Worm (Caenorhabditis elegans): ENCODE results near the gene C52A11.3.
A peak's percentile ranks its signal among the peaks of the same experiment; 100 is the strongest.

Gene C52A11.3

ce11 chrII:10765238-10765637 lies 28.1 kb downstream of the C52A11.3 start:
- no peak for TF ChIP-seq syd-9 (tag; optimal IDR thresholded peaks at IDR 0.05)
- peak; percentile 57 for TF ChIP-seq ceh-34 (tag; optimal IDR thresholded peaks at IDR 0.05)

DNA sequence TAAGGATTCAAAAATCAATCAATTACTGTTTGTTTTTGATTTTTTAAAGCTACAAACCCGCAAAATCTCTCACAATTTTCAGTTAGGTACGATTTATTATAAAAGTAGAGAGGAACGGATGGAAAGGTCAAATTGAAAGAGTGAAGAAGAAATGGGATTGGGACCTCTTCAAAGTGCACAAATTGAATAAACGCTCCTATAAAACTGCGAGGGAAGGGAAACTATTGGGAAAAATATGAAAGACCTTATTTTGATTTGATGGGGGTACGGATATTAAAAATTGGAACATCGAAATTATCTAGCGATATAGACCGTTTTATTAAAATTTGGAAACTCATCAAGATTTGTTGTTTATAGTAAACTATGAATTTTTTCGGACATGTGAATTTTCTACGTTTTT lies 29.6 kb downstream of the C52A11.3 start:
- TF ChIP-seq unc-42 (tag; optimal IDR thresholded peaks at IDR 0.05), result peak; percentile 55
- TF ChIP-seq hlh-8 (tag; optimal IDR thresholded peaks at IDR 0.05), result no peak

ce11 chrII:10767977-10768376 lies 30.8 kb downstream of the C52A11.3 start:
- TF ChIP-seq zip-5 (tag; optimal IDR thresholded peaks at IDR 0.05) (no peak), unc-86 (tag; optimal IDR thresholded peaks at IDR 0.05) (no peak), pax-1 (tag; optimal IDR thresholded peaks at IDR 0.05) (no peak), Y22D7AL.16 (tag; optimal IDR thresholded peaks at IDR 0.05) (no peak), ceh-6 (GFP tag; optimal IDR thresholded peaks at IDR 0.05) (no peak), lim-6 (tag; optimal IDR thresholded peaks at IDR 0.05) (no peak), ceh-30 (tag; optimal IDR thresholded peaks at IDR 0.05) (no peak), syd-9 (tag; optimal IDR thresholded peaks at IDR 0.05) (no peak), ceh-14 (tag; optimal IDR thresholded peaks at IDR 0.05) (no peak), nhr-11 (tag; optimal IDR thresholded peaks at IDR 0.05) (no peak), unc-55 (GFP tag; optimal IDR thresholded peaks at IDR 0.05) (no peak), ama-1 (optimal IDR thresholded peaks at IDR 0.05) (no peak), ceh-18 (tag; optimal IDR thresholded peaks at IDR 0.05) (no peak), ceh-22 (tag; optimal IDR thresholded peaks at IDR 0.05) (no peak), ceh-19 (GFP tag; optimal IDR thresholded peaks at IDR 0.05) (no peak), sox-2 (GFP tag; IDR thresholded peaks at IDR 0.05) (no peak), hlh-30 (tag; optimal IDR thresholded peaks at IDR 0.05; ENCODE audit: insufficient read depth) (no peak)

ce11 chrII:10769291-10769690 lies 32.1 kb downstream of the C52A11.3 start:
- TF ChIP-seq sox-4 (tag; optimal IDR thresholded peaks at IDR 0.05), result no peak
- TF ChIP-seq ceh-18 (tag; optimal IDR thresholded peaks at IDR 0.05), result no peak
- TF ChIP-seq dmd-4 (tag; optimal IDR thresholded peaks at IDR 0.05; ENCODE audit: borderline replicate concordance), result no peak
- TF ChIP-seq C38D4.7 (GFP tag; optimal IDR thresholded peaks at IDR 0.05), result no peak
- no peak for TF ChIP-seq ttx-3 (tag; optimal IDR thresholded peaks at IDR 0.05)
- TF ChIP-seq gmeb-2 (tag; optimal IDR thresholded peaks at IDR 0.05), result no peak
- peak; percentile 67 for TF ChIP-seq unc-42 (tag; optimal IDR thresholded peaks at IDR 0.05)

- TF ChIP-seq fkh-6 (tag; optimal IDR thresholded peaks at IDR 0.05), result no peak
- no peak for TF ChIP-seq elt-2 (tag; optimal IDR thresholded peaks at IDR 0.05)
- no peak for TF ChIP-seq hlh-8 (tag; optimal IDR thresholded peaks at IDR 0.05)
These were observed 40.9 kb downstream of the C52A11.3 start, which contains the start of gene mpz-1 for ce11 chrII:10778026-10778425. Gene mpz-1, minus strand, starts transcription at chrII:10778126.

DNA sequence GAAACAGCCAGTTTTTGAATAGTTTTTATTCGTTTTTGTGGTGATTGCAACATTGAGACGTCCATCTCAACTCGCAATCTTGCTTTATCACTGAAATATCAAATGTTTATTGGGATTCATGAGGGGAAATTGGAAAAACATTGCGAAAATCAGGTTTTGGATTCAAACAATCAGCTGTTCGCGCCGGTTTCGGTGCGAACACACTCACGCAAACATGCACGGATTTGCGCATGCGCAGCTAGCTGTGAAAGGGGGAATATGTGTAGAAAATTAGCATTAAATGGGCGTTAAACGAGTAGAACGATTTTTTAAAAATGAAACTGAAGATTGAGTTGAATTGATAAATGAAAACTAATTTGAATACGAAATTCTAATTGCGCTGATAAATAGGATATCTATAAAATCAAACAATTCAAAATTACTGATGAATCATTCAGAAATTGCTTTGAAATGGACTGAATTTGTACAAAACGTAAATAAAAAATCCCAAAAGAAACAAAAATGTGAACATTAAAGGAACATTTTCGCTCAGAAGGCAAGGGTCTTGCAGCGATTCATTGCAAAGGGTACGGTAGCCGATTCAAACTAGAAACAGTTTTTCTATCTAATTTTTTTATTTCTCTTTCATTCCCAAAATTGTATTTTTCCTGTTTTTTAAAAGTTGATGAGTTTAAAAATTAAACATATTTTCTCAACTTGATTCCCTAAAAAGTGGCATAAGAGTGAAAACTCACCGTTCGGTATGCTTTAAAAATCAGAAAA lies 46.2 kb downstream of the C52A11.3 start, which contains the start of gene ect-2:
ect-2 (minus strand) TSS at position 762 of the 762 bp plus-strand sequence.
- no peak for TF ChIP-seq unc-86 (tag; optimal IDR thresholded peaks at IDR 0.05)
- TF ChIP-seq ref-2 (tag; optimal IDR thresholded peaks at IDR 0.05), result peak; percentile 17

DNA sequence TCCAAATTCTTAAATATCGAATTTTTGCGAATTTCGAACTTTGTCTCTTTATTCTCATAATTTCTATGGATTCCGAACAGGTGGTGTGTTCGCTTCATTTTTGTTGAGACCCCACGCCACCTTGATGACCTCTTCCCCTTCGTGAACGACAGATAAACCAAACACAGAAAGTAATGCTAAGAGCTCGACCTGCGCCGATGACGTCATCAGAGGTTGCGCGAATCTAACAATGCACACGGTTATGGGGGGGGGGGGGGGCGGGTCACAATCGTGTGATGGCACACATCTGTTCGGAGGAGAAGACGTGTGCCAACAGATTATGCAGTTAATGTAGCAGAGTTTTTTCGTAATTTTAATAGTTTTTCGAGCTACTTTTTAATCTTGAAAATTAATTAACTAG lies 47.1 kb downstream of the C52A11.3 start:
- TF ChIP-seq ceh-6 (GFP tag; optimal IDR thresholded peaks at IDR 0.05) (no peak), T23F11.4 (GFP tag; optimal IDR thresholded peaks at IDR 0.05) (no peak), dmd-4 (tag; optimal IDR thresholded peaks at IDR 0.05; ENCODE audit: borderline replicate concordance) (no peak), nhr-232 (tag; optimal IDR thresholded peaks at IDR 0.05) (no peak), zip-5 (tag; optimal IDR thresholded peaks at IDR 0.05) (no peak), eyg-1 (tag; optimal IDR thresholded peaks at IDR 0.05) (no peak), fkh-6 (tag; optimal IDR thresholded peaks at IDR 0.05) (no peak), fax-1 (tag; optimal IDR thresholded peaks at IDR 0.05) (no peak), sox-2 (GFP tag; IDR thresholded peaks at IDR 0.05) (no peak), C38D4.7 (GFP tag; optimal IDR thresholded peaks at IDR 0.05) (no peak)

All from whole organism, late embryonic.